Worm (Caenorhabditis elegans) whole organism, mixed stage, embryonic: ENCODE results near the gene C04A2.15.
A peak's percentile ranks its signal among the peaks of the same experiment; 100 is the strongest.

ENCODE experiments used
- M03D4.4 ChIP-seq: sonication (generic microtip); optimal IDR thresholded peaks from 2 replicates; lab custom pipeline; 2017; ENCODE audit warnings: mild to moderate bottlenecking, missing genetic modification characterization, missing compliant biosample characterization
- bed-3 ChIP-seq: fragments of 200-800 bp; sonication (Bioruptor generic); optimal IDR thresholded peaks from 3 replicates; lab custom pipeline; 2018; ENCODE audit warnings: mild to moderate bottlenecking, missing genetic modification characterization, moderate library complexity, missing compliant biosample characterization
- blmp-1 ChIP-seq: fragments of 150-350 bp; optimal IDR thresholded peaks from 2 replicates; lab custom pipeline; 2014; ENCODE audit warnings: missing biosample characterization, missing genetic modification characterization
- ceh-39 ChIP-seq: fragments of 150-350 bp; optimal IDR thresholded peaks from 2 replicates; lab custom pipeline; 2014; ENCODE audit warnings: missing biosample characterization, missing genetic modification characterization
- ceh-43 ChIP-seq: fragments of 200-800 bp; sonication (Bioruptor generic); optimal IDR thresholded peaks from 2 replicates; lab custom pipeline; 2018; ENCODE audit warnings: mild to moderate bottlenecking, missing genetic modification characterization, moderate library complexity, missing compliant biosample characterization
- ceh-83 ChIP-seq: fragments of 200-800 bp; sonication (Bioruptor generic); optimal IDR thresholded peaks from 2 replicates; lab custom pipeline; 2018; ENCODE audit warnings: mild to moderate bottlenecking, missing genetic modification characterization, missing compliant biosample characterization
- ces-1 ChIP-seq: fragments of 150-350 bp; optimal IDR thresholded peaks from 2 replicates; lab custom pipeline; 2014; ENCODE audit warnings: missing biosample characterization, missing genetic modification reagents, missing genetic modification characterization
- cnd-1 ChIP-seq: fragments of 200-800 bp; sonication (Bioruptor generic); optimal IDR thresholded peaks from 2 replicates; lab custom pipeline; 2018; ENCODE audit warnings: mild to moderate bottlenecking, missing genetic modification characterization, missing compliant biosample characterization
- drap-1 ChIP-seq: fragments of 200-800 bp; sonication (Bioruptor generic); optimal IDR thresholded peaks from 3 replicates; lab custom pipeline; 2018; ENCODE audit warnings: mild to moderate bottlenecking, missing genetic modification characterization, missing compliant biosample characterization
- elt-1 ChIP-seq: sonication (generic microtip); optimal IDR thresholded peaks from 2 replicates; lab custom pipeline; 2017; ENCODE audit warnings: missing genetic modification characterization, mild to moderate bottlenecking, missing compliant biosample characterization, antibody characterized with exemption, moderate library complexity, borderline replicate concordance; ENCODE audit not compliant: insufficient read depth
- elt-3 ChIP-seq: fragments of 150-350 bp; optimal IDR thresholded peaks from 2 replicates; lab custom pipeline; 2014; ENCODE audit warnings: missing biosample characterization, missing genetic modification characterization
- flh-1 ChIP-seq: fragments of 200-800 bp; sonication (Bioruptor generic); optimal IDR thresholded peaks from 2 replicates; lab custom pipeline; 2018; ENCODE audit warnings: mild to moderate bottlenecking, missing genetic modification characterization, moderate library complexity, missing compliant biosample characterization
- ham-2 ChIP-seq: fragments of 200-800 bp; sonication (Bioruptor generic); optimal IDR thresholded peaks from 2 replicates; lab custom pipeline; 2018; ENCODE audit warnings: mild to moderate bottlenecking, missing genetic modification characterization, missing compliant biosample characterization
- hlh-1 ChIP-seq: fragments of 150-350 bp; optimal IDR thresholded peaks from 2 replicates; lab custom pipeline; 2014; ENCODE audit warnings: missing biosample characterization, missing genetic modification reagents, missing genetic modification characterization
- lin-13 ChIP-seq: fragments of 150-350 bp; optimal IDR thresholded peaks from 2 replicates; lab custom pipeline; 2014; ENCODE audit warnings: missing biosample characterization, missing genetic modification characterization
- lin-32 ChIP-seq: fragments of 200-800 bp; sonication (Bioruptor generic); optimal IDR thresholded peaks from 2 replicates; lab custom pipeline; 2018; ENCODE audit warnings: mild to moderate bottlenecking, missing genetic modification characterization, missing compliant biosample characterization
- lsy-2 ChIP-seq: fragments of 150-350 bp; optimal IDR thresholded peaks from 2 replicates; lab custom pipeline; 2014; ENCODE audit warnings: missing biosample characterization, missing genetic modification characterization
- mab-5 ChIP-seq: fragments of 150-350 bp; optimal IDR thresholded peaks from 2 replicates; lab custom pipeline; 2014; ENCODE audit warnings: missing biosample characterization, missing genetic modification characterization
- mep-1 ChIP-seq: fragments of 150-350 bp; optimal IDR thresholded peaks from 2 replicates; lab custom pipeline; 2017; ENCODE audit warnings: missing biosample characterization, missing genetic modification reagents, missing genetic modification characterization, inconsistent platforms
- mls-2 ChIP-seq: sonication (generic microtip); optimal IDR thresholded peaks from 2 replicates; lab custom pipeline; 2016; ENCODE audit warnings: mild to moderate bottlenecking, missing genetic modification characterization, moderate library complexity, missing compliant biosample characterization
- nhr-12 ChIP-seq: fragments of 150-350 bp; optimal IDR thresholded peaks from 2 replicates; lab custom pipeline; 2014; ENCODE audit warnings: missing biosample characterization, missing genetic modification characterization
- nhr-2 ChIP-seq: fragments of 150-350 bp; optimal IDR thresholded peaks from 2 replicates; lab custom pipeline; 2014; ENCODE audit warnings: missing biosample characterization, missing genetic modification characterization
- nhr-237 ChIP-seq: fragments of 150-350 bp; optimal IDR thresholded peaks from 2 replicates; lab custom pipeline; 2014; ENCODE audit warnings: missing biosample characterization, missing genetic modification characterization
- nhr-28 ChIP-seq: fragments of 150-350 bp; optimal IDR thresholded peaks from 2 replicates; lab custom pipeline; 2014; ENCODE audit warnings: missing biosample characterization, missing genetic modification characterization
- nhr-76 ChIP-seq: sonication (generic microtip); optimal IDR thresholded peaks from 2 replicates; lab custom pipeline; 2017; ENCODE audit warnings: missing biosample characterization, missing genetic modification characterization
- pha-4 ChIP-seq: fragments of 150-350 bp; optimal IDR thresholded peaks from 2 replicates; lab custom pipeline; 2018; ENCODE audit warnings: missing biosample characterization, missing genetic modification reagents, missing genetic modification characterization
- sem-2 ChIP-seq: fragments of 200-800 bp; sonication (Bioruptor generic); optimal IDR thresholded peaks from 2 replicates; lab custom pipeline; 2018; ENCODE audit warnings: mild to moderate bottlenecking, missing genetic modification characterization, missing compliant biosample characterization
- snpc-4 ChIP-seq: fragments of 150-350 bp; optimal IDR thresholded peaks from 2 replicates; lab custom pipeline; 2014; ENCODE audit warnings: missing biosample characterization, missing genetic modification characterization
- sptf-1 ChIP-seq: sonication (generic microtip); optimal IDR thresholded peaks from 2 replicates; lab custom pipeline; 2017; ENCODE audit warnings: mild to moderate bottlenecking, missing genetic modification characterization, moderate library complexity, missing compliant biosample characterization
- tbx-8 ChIP-seq: fragments of 200-800 bp; sonication (Bioruptor generic); optimal IDR thresholded peaks from 2 replicates; lab custom pipeline; 2018; ENCODE audit warnings: mild to moderate bottlenecking, missing genetic modification characterization, moderate library complexity, missing compliant biosample characterization
- unc-120 ChIP-seq: sonication (generic microtip); optimal IDR thresholded peaks from 2 replicates; lab custom pipeline; 2017; ENCODE audit warnings: missing genetic modification characterization, missing compliant biosample characterization; ENCODE audit not compliant: poor library complexity, severe bottlenecking
- unc-39 ChIP-seq: fragments of 150-350 bp; optimal IDR thresholded peaks from 2 replicates; lab custom pipeline; 2014; ENCODE audit warnings: missing biosample characterization, missing genetic modification characterization
- unc-62 ChIP-seq: fragments of 150-350 bp; optimal IDR thresholded peaks from 2 replicates; lab custom pipeline; 2014; ENCODE audit warnings: missing biosample characterization, missing genetic modification reagents, missing genetic modification characterization
- zip-8 ChIP-seq: fragments of 150-350 bp; optimal IDR thresholded peaks from 2 replicates; lab custom pipeline; 2014; ENCODE audit warnings: missing biosample characterization, missing genetic modification characterization
- ztf-11 ChIP-seq: fragments of 150-350 bp; optimal IDR thresholded peaks from 2 replicates; lab custom pipeline; 2014; ENCODE audit warnings: missing biosample characterization, missing genetic modification characterization

C04A2.15 gene

DNA sequence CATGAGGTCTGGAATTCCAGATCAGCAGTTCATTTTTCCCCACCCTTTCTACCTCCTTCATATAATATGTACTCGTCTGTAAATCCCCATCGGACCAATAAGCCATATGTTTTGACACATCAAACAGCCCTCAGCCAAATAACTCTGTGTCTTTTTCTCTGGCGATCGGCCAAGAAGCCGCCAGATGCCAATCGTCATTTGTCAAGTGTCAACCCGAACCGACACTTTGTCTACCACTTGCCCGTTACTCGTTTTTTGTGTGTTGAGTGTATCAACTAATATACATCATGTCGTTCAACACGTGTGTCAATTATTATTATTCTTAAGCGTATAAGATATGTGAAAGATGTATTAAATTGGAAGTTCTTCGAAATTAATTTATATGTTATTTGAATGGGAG, 28.8 kb upstream of the C04A2.15 start:
- TF ChIP-seq ceh-83 (GFP tag; lab: Kevin White, UChicago) (no peak), elt-3 (tag; lab: Kevin White, UChicago) (no peak), cnd-1 (tag; lab: Kevin White, UChicago) (no peak), pha-4 (no peak), ces-1 (GFP tag; lab: Kevin White, UChicago) (no peak), unc-120 (tag; lab: Kevin White, UChicago) (peak; percentile 47), unc-62 (peak; percentile 98), nhr-28 (tag; lab: Kevin White, UChicago) (no peak), ceh-39 (tag; lab: Kevin White, UChicago) (no peak), lsy-2 (no peak), ceh-43 (GFP tag; lab: Kevin White, UChicago) (no peak), lin-32 (no peak), nhr-2 (tag; lab: Kevin White, UChicago) (peak; percentile 73), hlh-1 (tag; lab: Kevin White, UChicago) (peak; percentile 88), snpc-4 (tag; lab: Kevin White, UChicago) (no peak)

DNA sequence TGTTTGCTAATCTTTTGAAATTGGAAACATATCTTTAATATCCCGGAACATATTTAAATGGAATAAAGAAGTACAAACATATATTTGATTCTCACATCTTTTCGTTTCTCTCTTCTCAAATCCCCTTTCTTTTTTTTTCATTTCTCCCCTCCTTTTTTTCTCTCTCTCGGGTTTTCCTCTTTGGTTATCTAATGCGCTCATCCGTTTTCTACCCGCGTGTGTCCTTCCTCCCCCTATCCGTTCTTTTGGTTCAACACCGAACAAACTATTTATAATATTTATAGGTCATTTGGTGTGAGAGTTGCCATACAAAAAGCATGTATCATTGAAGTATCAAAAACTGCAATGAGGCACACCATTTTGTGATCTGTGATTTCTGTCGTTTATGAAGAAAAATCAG, 28.1 kb upstream of the C04A2.15 start:
- TF ChIP-seq nhr-237 (tag; lab: Kevin White, UChicago) (no peak), M03D4.4 (tag; lab: Kevin White, UChicago) (no peak), unc-120 (tag; lab: Kevin White, UChicago) (peak; percentile 6), ces-1 (GFP tag; lab: Kevin White, UChicago) (peak; percentile 14), mab-5 (tag; lab: Kevin White, UChicago) (no peak), ceh-43 (GFP tag; lab: Kevin White, UChicago) (no peak)
- TF ChIP-seq, all 35 proteins: peak for 2

DNA sequence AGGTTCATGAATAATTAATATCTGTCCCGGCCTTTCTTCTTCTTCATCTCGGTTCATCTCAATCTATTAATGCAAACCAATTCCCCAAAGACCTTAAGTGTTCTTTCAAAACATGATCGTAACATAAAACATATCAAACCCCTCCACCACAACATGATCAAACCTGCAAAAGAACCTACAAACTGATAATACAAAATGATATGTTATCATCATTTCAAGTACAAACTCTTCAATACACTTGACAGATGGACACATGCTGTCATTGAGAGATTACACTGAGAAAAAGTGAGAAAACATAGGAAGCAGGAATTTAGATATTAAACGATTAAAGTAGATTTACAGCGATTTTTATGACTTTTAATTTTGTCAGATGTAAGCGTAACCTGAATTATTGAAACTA, 27.5 kb upstream of the C04A2.15 start:
- TF ChIP-seq unc-62 (peak; percentile 91), mep-1 (no peak)

DNA sequence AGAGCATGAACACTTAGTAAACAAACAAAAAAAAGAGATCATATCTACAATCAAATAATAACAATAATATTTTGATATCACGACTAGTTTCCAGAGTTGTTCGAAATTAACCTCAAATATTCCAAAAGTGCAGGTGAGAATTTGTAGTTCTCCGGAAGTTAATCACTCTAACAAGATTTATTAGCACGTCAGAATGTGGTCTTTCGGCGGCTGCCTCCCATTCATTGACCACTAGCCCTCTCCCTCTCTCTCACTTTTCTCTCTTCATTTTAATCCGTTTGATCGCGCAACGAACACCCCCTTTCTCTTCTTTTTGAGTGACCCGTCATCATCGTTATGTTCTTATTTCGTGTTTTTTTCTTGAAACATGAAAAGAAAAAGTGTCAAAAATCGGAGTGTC, 26.3 kb upstream of the C04A2.15 start:
- TF ChIP-seq mls-2 (peak; percentile 20), nhr-12 (tag; lab: Kevin White, UChicago) (no peak), ham-2 (GFP tag; lab: Kevin White, UChicago) (peak; percentile 90), bed-3 (GFP tag; lab: Kevin White, UChicago) (no peak), lin-13 (tag; lab: Kevin White, UChicago) (no peak), nhr-28 (tag; lab: Kevin White, UChicago) (no peak), sem-2 (GFP tag; lab: Kevin White, UChicago) (no peak), nhr-2 (tag; lab: Kevin White, UChicago) (no peak), elt-1 (no peak), ceh-83 (GFP tag; lab: Kevin White, UChicago) (no peak), sptf-1 (tag; lab: Kevin White, UChicago) (no peak), blmp-1 (no peak), nhr-76 (no peak), pha-4 (no peak), lin-32 (no peak), lsy-2 (no peak), drap-1 (no peak), ztf-11 (tag; lab: Kevin White, UChicago) (no peak), unc-120 (tag; lab: Kevin White, UChicago) (peak; percentile 77), ces-1 (GFP tag; lab: Kevin White, UChicago) (peak; percentile 90), M03D4.4 (tag; lab: Kevin White, UChicago) (peak; percentile 21), ceh-43 (GFP tag; lab: Kevin White, UChicago) (no peak), hlh-1 (tag; lab: Kevin White, UChicago) (peak; percentile 62), zip-8 (tag; lab: Kevin White, UChicago) (no peak), mep-1 (no peak), tbx-8 (GFP tag; lab: Kevin White, UChicago) (no peak), mab-5 (tag; lab: Kevin White, UChicago) (peak; percentile 84), unc-62 (peak; percentile 96), unc-39 (no peak), cnd-1 (tag; lab: Kevin White, UChicago) (no peak), ceh-39 (tag; lab: Kevin White, UChicago) (no peak), nhr-237 (tag; lab: Kevin White, UChicago) (no peak), flh-1 (GFP tag; lab: Kevin White, UChicago) (no peak), snpc-4 (tag; lab: Kevin White, UChicago) (no peak), elt-3 (tag; lab: Kevin White, UChicago) (no peak)
